Worm (Caenorhabditis elegans) whole organism, midembryonic: Measurements from ENCODE around the gene srxa-15.

Source experiments
- T22C8.4 ChIP-seq: fragments of 200-800 bp; sonication (Bioruptor generic); IDR thresholded peaks from 2 replicates; pipeline ENCODE4 v1.3.6; 2022; ENCODE audit warnings: missing genetic modification characterization, missing compliant biosample characterization
- cog-1 ChIP-seq: sonication (generic microtip); optimal IDR thresholded peaks from 2 replicates; lab custom pipeline; 2016; ENCODE audit warnings: missing genetic modification characterization, missing compliant biosample characterization
- flt-1 ChIP-seq: fragments of 200-800 bp; sonication (Bioruptor generic); IDR thresholded peaks from 2 replicates; pipeline ENCODE4 v1.3.6; 2022; ENCODE audit warnings: missing genetic modification characterization, missing compliant biosample characterization
- med-1 ChIP-seq: sonication (generic microtip); optimal IDR thresholded peaks from 2 replicates; lab custom pipeline; 2017; ENCODE audit warnings: missing genetic modification characterization, mild to moderate bottlenecking, missing compliant biosample characterization, antibody characterized with exemption, missing genetic modification reagents; ENCODE audit not compliant: insufficient read depth
- ref-1 ChIP-seq: fragments of 200-800 bp; sonication (Bioruptor generic); conservative IDR thresholded peaks from 2 replicates; pipeline ENCODE4 v1.3.6; 2022; ENCODE audit warnings: missing genetic modification reagents, missing genetic modification characterization, missing compliant biosample characterization
- tab-1 ChIP-seq: fragments of 200-800 bp; sonication (Bioruptor generic); IDR thresholded peaks from 2 replicates; pipeline ENCODE4 v1.3.6; 2022; ENCODE audit warnings: missing genetic modification characterization, missing compliant biosample characterization

DNA sequence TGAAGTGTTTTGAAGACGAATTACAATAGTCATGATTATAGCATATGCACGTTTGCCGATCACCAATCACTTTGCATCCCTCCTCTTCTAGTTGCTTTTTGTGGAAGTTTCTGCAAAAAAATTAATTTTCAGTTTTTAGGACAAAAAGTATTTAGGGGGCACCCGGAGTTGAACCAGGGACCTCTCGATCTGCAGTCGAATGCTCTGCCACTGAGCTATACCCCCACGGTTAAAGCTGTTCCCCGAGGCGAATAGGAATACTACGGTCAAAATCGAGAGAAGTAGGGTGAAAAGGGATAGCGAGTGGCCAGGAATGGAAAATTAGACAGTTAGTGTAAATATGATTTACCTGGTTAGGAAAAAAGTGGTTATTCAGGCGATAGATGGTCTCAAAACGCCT, 52.0 kb downstream of the srxa-15 start:
- TF ChIP-seq flt-1 (GFP tag; lab: Robert Waterston, UW) (peak; percentile 86), tab-1 (GFP tag; lab: Robert Waterston, UW) (peak; percentile 80), med-1 (peak; percentile 46), cog-1 (no peak), T22C8.4 (GFP tag; lab: Robert Waterston, UW) (peak; percentile 60), ref-1 (peak; percentile 42; the same call in 1 of the 2 replicates)
